Worm (Caenorhabditis elegans) whole organism, L4/young adult: ENCODE data around the gene gtf-2H3.
A peak's percentile ranks its signal among the peaks of the same experiment; 100 is the strongest.

Source experiments
- W03F9.2 ChIP-seq: fragments of 150-350 bp; optimal IDR thresholded peaks from 2 replicates; lab custom pipeline; 2014; ENCODE audit warnings: missing biosample characterization, missing genetic modification characterization
- dao-5 ChIP-seq: sonication (generic microtip); optimal IDR thresholded peaks from 2 replicates; lab custom pipeline; 2016; ENCODE audit warnings: missing genotype, missing genetic modification characterization, moderate library complexity, missing compliant biosample characterization
- him-1 ChIP-seq: sonication (generic microtip); optimal IDR thresholded peaks from 2 replicates; lab custom pipeline; 2016; ENCODE audit warnings: missing genotype, missing genetic modification reagents, missing genetic modification characterization, missing compliant biosample characterization

The gtf-2H3 gene

ce11 chrIII:10120076-10120831, at the start of gene gtf-2H3, which contains the start of gene ham-3:
Gene gtf-2H3, minus strand, starts transcription at chrIII:10120148.
Gene ham-3, plus strand, starts transcription at chrIII:10120781.
- no peak for TF ChIP-seq dao-5 (tag; lab: Kevin White, UChicago)
- peak; percentile 24 for TF ChIP-seq W03F9.2
- no peak for TF ChIP-seq him-1 (tag; lab: Kevin White, UChicago)

ce11 chrIII:10160385-10160784, 40.4 kb upstream of the gtf-2H3 start, which contains the start of the genes K08E5.5 and mua-3:
Gene K08E5.5, minus strand, starts transcription at chrIII:10160485.
Gene mua-3, plus strand, starts transcription at chrIII:10160697.
- no peak for TF ChIP-seq him-1 (tag; lab: Kevin White, UChicago)
- no peak for TF ChIP-seq W03F9.2
- TF ChIP-seq dao-5 (tag; lab: Kevin White, UChicago), result no peak

ce11 chrIII:10156269-10156668, 36.3 kb upstream of the gtf-2H3 start:
- TF ChIP-seq him-1 (tag; lab: Kevin White, UChicago) (no peak), W03F9.2 (no peak), dao-5 (tag; lab: Kevin White, UChicago) (no peak)

- TF ChIP-seq W03F9.2 (no peak), dao-5 (tag; lab: Kevin White, UChicago) (no peak), him-1 (tag; lab: Kevin White, UChicago) (no peak)
These were observed 35.0 kb upstream of the gtf-2H3 start for ce11 chrIII:10154993-10155392.

- TF ChIP-seq W03F9.2 (no peak), him-1 (tag; lab: Kevin White, UChicago) (peak; percentile 50)
These were observed 33.1 kb upstream of the gtf-2H3 start for ce11 chrIII:10153003-10153402.

ce11 chrIII:10152495-10152894, 32.5 kb upstream of the gtf-2H3 start, which contains the start of gene nac-3:
Gene nac-3, plus strand, starts transcription at chrIII:10152795.
- TF ChIP-seq W03F9.2 (no peak), him-1 (tag; lab: Kevin White, UChicago) (no peak), dao-5 (tag; lab: Kevin White, UChicago) (no peak)

- peak; percentile 70 for TF ChIP-seq him-1 (tag; lab: Kevin White, UChicago)
- TF ChIP-seq W03F9.2, result no peak
These were observed 31.8 kb upstream of the gtf-2H3 start for ce11 chrIII:10151719-10152118.

- no peak for TF ChIP-seq dao-5 (tag; lab: Kevin White, UChicago)
- TF ChIP-seq him-1 (tag; lab: Kevin White, UChicago), result peak; percentile 3
- TF ChIP-seq W03F9.2, result no peak
These were observed 30.8 kb upstream of the gtf-2H3 start for ce11 chrIII:10150710-10151109.

- no peak for TF ChIP-seq W03F9.2
- no peak for TF ChIP-seq him-1 (tag; lab: Kevin White, UChicago)
- no peak for TF ChIP-seq dao-5 (tag; lab: Kevin White, UChicago)
These were observed 30.0 kb upstream of the gtf-2H3 start for ce11 chrIII:10149910-10150309.

- TF ChIP-seq W03F9.2, result no peak
- no peak for TF ChIP-seq dao-5 (tag; lab: Kevin White, UChicago)
These were observed 26.8 kb upstream of the gtf-2H3 start, which contains the start of gene K08E5.1 for ce11 chrIII:10146701-10147100. Gene K08E5.1, minus strand, starts transcription at chrIII:10146801.

- TF ChIP-seq him-1 (tag; lab: Kevin White, UChicago) (no peak), W03F9.2 (no peak), dao-5 (tag; lab: Kevin White, UChicago) (no peak)
These were observed 20.8 kb upstream of the gtf-2H3 start, which contains the start of gene K08E5.6 for ce11 chrIII:10140732-10141131. Gene K08E5.6, plus strand, starts transcription at chrIII:10141032.

- TF ChIP-seq W03F9.2 (no peak), dao-5 (tag; lab: Kevin White, UChicago) (no peak), him-1 (tag; lab: Kevin White, UChicago) (no peak)
These were observed 16.8 kb upstream of the gtf-2H3 start, which contains the start of gene ZK1128.7 for ce11 chrIII:10136778-10137177. Gene ZK1128.7, plus strand, starts transcription at chrIII:10137006.

- TF ChIP-seq him-1 (tag; lab: Kevin White, UChicago) (no peak), W03F9.2 (no peak), dao-5 (tag; lab: Kevin White, UChicago) (no peak)
These were observed 14.6 kb upstream of the gtf-2H3 start for ce11 chrIII:10134517-10134916.
